Fruit fly (Drosophila melanogaster) whole organism, prepupa: ENCODE measurements around the gene Mgstl.

Experiments
- CG10631 ChIP-seq: fragments of 200-800 bp; sonication (Bioruptor generic); optimal IDR thresholded peaks from 2 replicates; lab custom pipeline; 2016; ENCODE audit warnings: missing biosample characterization, missing genetic modification characterization
- CG10669 ChIP-seq: fragments of 200-800 bp; sonication (Bioruptor generic); optimal IDR thresholded peaks from 3 replicates; lab custom pipeline; 2018; ENCODE audit warnings: missing biosample characterization, mild to moderate bottlenecking, missing genetic modification characterization, moderate library complexity
- CG11902 ChIP-seq: fragments of 200-800 bp; sonication (Bioruptor generic); optimal IDR thresholded peaks from 3 replicates; lab custom pipeline; 2016; ENCODE audit warnings: missing biosample characterization, missing genetic modification characterization
- CG15336 ChIP-seq: fragments of 200-800 bp; sonication (Bioruptor generic); IDR thresholded peaks from 2 replicates; pipeline ENCODE4 v1.3.6; 2022; ENCODE audit warnings: missing biosample characterization, missing genetic modification characterization
- CG1621 ChIP-seq: fragments of 200-800 bp; sonication (Bioruptor generic); optimal IDR thresholded peaks from 3 replicates; lab custom pipeline; 2018; ENCODE audit warnings: missing biosample characterization, mild to moderate bottlenecking, missing genetic modification characterization
- CG16779 ChIP-seq: fragments of 200-800 bp; sonication (Bioruptor generic); optimal IDR thresholded peaks from 3 replicates; lab custom pipeline; 2017; ENCODE audit warnings: missing biosample characterization, mild to moderate bottlenecking, missing genetic modification characterization
- CG3032 ChIP-seq: fragments of 200-800 bp; optimal IDR thresholded peaks from 2 replicates; lab custom pipeline; 2019; ENCODE audit warnings: missing biosample characterization, mild to moderate bottlenecking, missing genetic modification characterization, moderate library complexity
- CG31627 ChIP-seq: fragments of 200-800 bp; sonication (Bioruptor generic); optimal IDR thresholded peaks from 3 replicates; lab custom pipeline; 2016; ENCODE audit warnings: missing biosample characterization, missing genetic modification characterization
- CG32006 ChIP-seq: fragments of 200-800 bp; sonication (Bioruptor generic); optimal IDR thresholded peaks from 3 replicates; lab custom pipeline; 2017; ENCODE audit warnings: missing biosample characterization, mild to moderate bottlenecking, missing genetic modification characterization
- CG3919 ChIP-seq: fragments of 200-800 bp; sonication (Bioruptor generic); optimal IDR thresholded peaks from 3 replicates; lab custom pipeline; 2016; ENCODE audit warnings: missing biosample characterization, missing genetic modification characterization
- CG4318 ChIP-seq: fragments of 200-800 bp; sonication (Bioruptor generic); optimal IDR thresholded peaks from 3 replicates; lab custom pipeline; 2017; ENCODE audit warnings: missing biosample characterization, mild to moderate bottlenecking, missing genetic modification characterization
- CG6163 ChIP-seq: fragments of 200-800 bp; sonication (Bioruptor generic); IDR thresholded peaks from 3 replicates; pipeline ENCODE4 v1.3.6; 2022; ENCODE audit warnings: missing biosample characterization, missing genetic modification characterization
- CG6792 ChIP-seq: fragments of 200-800 bp; sonication (Bioruptor generic); optimal IDR thresholded peaks from 3 replicates; lab custom pipeline; 2016; ENCODE audit warnings: missing biosample characterization, missing genetic modification characterization
- CG6808 ChIP-seq: fragments of 200-800 bp; sonication (Bioruptor generic); optimal IDR thresholded peaks from 3 replicates; lab custom pipeline; 2017; ENCODE audit warnings: missing biosample characterization, missing genetic modification characterization, mild to moderate bottlenecking, moderate library complexity, missing genetic modification reagents
- CG6854 ChIP-seq: fragments of 200-800 bp; sonication (Bioruptor generic); optimal IDR thresholded peaks from 2 replicates; lab custom pipeline; 2017; ENCODE audit warnings: missing biosample characterization, mild to moderate bottlenecking, missing genetic modification characterization
- CG7368 ChIP-seq: fragments of 200-800 bp; sonication (Bioruptor generic); optimal IDR thresholded peaks from 3 replicates; lab custom pipeline; 2016; ENCODE audit warnings: missing biosample characterization, missing genetic modification characterization
- CG8119 ChIP-seq: fragments of 200-800 bp; sonication (Bioruptor generic); IDR thresholded peaks from 3 replicates; pipeline ENCODE4 v1.3.6; 2022; ENCODE audit warnings: missing biosample characterization, missing genetic modification characterization
- CG8632 ChIP-seq: fragments of 200-800 bp; sonication (Bioruptor generic); optimal IDR thresholded peaks from 3 replicates; lab custom pipeline; 2016; ENCODE audit warnings: missing biosample characterization, missing genetic modification characterization
- CG9139 ChIP-seq: fragments of 200-800 bp; sonication (Bioruptor generic); optimal IDR thresholded peaks from 3 replicates; lab custom pipeline; 2017; ENCODE audit warnings: missing biosample characterization, mild to moderate bottlenecking, missing genetic modification characterization
- Eip75B ChIP-seq: fragments of 200-800 bp; sonication (Bioruptor generic); optimal IDR thresholded peaks from 3 replicates; lab custom pipeline; 2016; ENCODE audit warnings: missing biosample characterization, missing genetic modification characterization
- Eip78C ChIP-seq: fragments of 200-800 bp; sonication (Bioruptor generic); peaks from one replicate; lab custom pipeline; 2016; ENCODE audit warnings: missing biosample characterization, missing genetic modification characterization
- Eip93F ChIP-seq: fragments of 200-800 bp; sonication (Bioruptor generic); optimal IDR thresholded peaks from 2 replicates; lab custom pipeline; 2016; ENCODE audit warnings: missing biosample characterization, mild to moderate bottlenecking, missing genetic modification characterization
- Ets21C ChIP-seq: fragments of 200-800 bp; sonication (Bioruptor generic); optimal IDR thresholded peaks from 3 replicates; lab custom pipeline; 2016; ENCODE audit warnings: missing biosample characterization, missing genetic modification characterization
- Ets96B ChIP-seq: fragments of 200-800 bp; optimal IDR thresholded peaks from 2 replicates; lab custom pipeline; 2019; ENCODE audit warnings: missing biosample characterization, mild to moderate bottlenecking, missing genetic modification characterization, moderate library complexity
- Hr38 ChIP-seq: sonication (Bioruptor generic); optimal IDR thresholded peaks from 2 replicates; lab custom pipeline; 2016; ENCODE audit warnings: missing biosample characterization, missing genetic modification characterization
- Hr39 ChIP-seq: fragments of 200-800 bp; sonication (Bioruptor generic); optimal IDR thresholded peaks from 2 replicates; lab custom pipeline; 2016; ENCODE audit warnings: missing biosample characterization, missing genetic modification characterization
- Hr4 ChIP-seq: fragments of 200-800 bp; sonication (Bioruptor generic); optimal IDR thresholded peaks from 3 replicates; lab custom pipeline; 2016; ENCODE audit warnings: missing biosample characterization, missing genetic modification characterization
- Lpt ChIP-seq: fragments of 200-800 bp; sonication (Bioruptor generic); optimal IDR thresholded peaks from 3 replicates; lab custom pipeline; 2016; ENCODE audit warnings: missing biosample characterization, missing genetic modification characterization
- OdsH ChIP-seq: fragments of 200-800 bp; sonication (Bioruptor generic); optimal IDR thresholded peaks from 3 replicates; lab custom pipeline; 2016; ENCODE audit warnings: missing biosample characterization, missing genetic modification characterization
- Smox ChIP-seq: fragments of 200-800 bp; sonication (Bioruptor generic); optimal IDR thresholded peaks from 3 replicates; lab custom pipeline; 2016; ENCODE audit warnings: missing biosample characterization, missing genetic modification characterization
- Sox102F ChIP-seq: fragments of 200-800 bp; sonication (Bioruptor generic); optimal IDR thresholded peaks from 2 replicates; lab custom pipeline; 2016; ENCODE audit warnings: missing biosample characterization, mild to moderate bottlenecking, missing genetic modification characterization
- Sox15 ChIP-seq: fragments of 200-800 bp; sonication (Bioruptor generic); optimal IDR thresholded peaks from 3 replicates; lab custom pipeline; 2016; ENCODE audit warnings: missing biosample characterization, missing genetic modification characterization
- achi ChIP-seq: fragments of 200-800 bp; sonication (Bioruptor generic); optimal IDR thresholded peaks from 3 replicates; lab custom pipeline; 2016; ENCODE audit warnings: missing biosample characterization, missing genetic modification characterization
- acj6 ChIP-seq: fragments of 200-800 bp; sonication (Bioruptor generic); optimal IDR thresholded peaks from 3 replicates; lab custom pipeline; 2016; ENCODE audit warnings: missing biosample characterization, missing genetic modification characterization
- cyc ChIP-seq: fragments of 200-800 bp; sonication (Bioruptor generic); optimal IDR thresholded peaks from 3 replicates; lab custom pipeline; 2016; ENCODE audit warnings: missing biosample characterization, missing genetic modification characterization
- dac ChIP-seq: fragments of 200-800 bp; sonication (Bioruptor generic); optimal IDR thresholded peaks from 2 replicates; lab custom pipeline; 2017; ENCODE audit warnings: missing biosample characterization, mild to moderate bottlenecking, missing genetic modification characterization
- dsx ChIP-seq: fragments of 200-800 bp; optimal IDR thresholded peaks from 3 replicates; lab custom pipeline; 2019; ENCODE audit warnings: missing biosample characterization, mild to moderate bottlenecking, missing genetic modification characterization, moderate library complexity; ENCODE audit not compliant: poor library complexity, severe bottlenecking
- eg ChIP-seq: fragments of 200-800 bp; sonication (Bioruptor generic); IDR thresholded peaks from 3 replicates; pipeline ENCODE4 v1.3.6; 2022; ENCODE audit warnings: missing biosample characterization, missing genetic modification characterization
- esn ChIP-seq: fragments of 200-800 bp; sonication (Bioruptor generic); optimal IDR thresholded peaks from 2 replicates; lab custom pipeline; 2016; ENCODE audit warnings: missing biosample characterization, mild to moderate bottlenecking, missing genetic modification characterization, moderate library complexity
- fd85E ChIP-seq: fragments of 200-800 bp; sonication (Bioruptor generic); optimal IDR thresholded peaks from 3 replicates; lab custom pipeline; 2016; ENCODE audit warnings: missing biosample characterization, missing genetic modification characterization
- fkh ChIP-seq: fragments of 200-800 bp; sonication (Bioruptor generic); optimal IDR thresholded peaks from 3 replicates; lab custom pipeline; 2017; ENCODE audit warnings: missing biosample characterization, mild to moderate bottlenecking, missing genetic modification characterization, moderate library complexity
- lz ChIP-seq: fragments of 200-800 bp; sonication (Bioruptor generic); optimal IDR thresholded peaks from 3 replicates; lab custom pipeline; 2016; ENCODE audit warnings: missing biosample characterization, missing genetic modification characterization
- net ChIP-seq: fragments of 200-800 bp; sonication (Bioruptor generic); optimal IDR thresholded peaks from 3 replicates; lab custom pipeline; 2016; ENCODE audit warnings: missing biosample characterization, missing genetic modification characterization
- pdm3 ChIP-seq: fragments of 200-800 bp; sonication (Bioruptor generic); optimal IDR thresholded peaks from 3 replicates; lab custom pipeline; 2016; ENCODE audit warnings: missing biosample characterization, missing genetic modification characterization
- salr ChIP-seq, 2 experiments: fragments of 200-800 bp; sonication (Bioruptor generic); optimal IDR thresholded peaks; 3 replicates each; lab custom pipeline; 2016 to 2018; ENCODE audit warnings: missing biosample characterization in 2 of 2, missing genetic modification characterization in 2 of 2, mild to moderate bottlenecking in 1 of 2
- ss ChIP-seq, 2 experiments: fragments of 200-800 bp; sonication (Bioruptor generic); optimal IDR thresholded peaks; 2 replicates in 1 of 2; 3 replicates in 1 of 2; lab custom pipeline; 2017 to 2018; ENCODE audit warnings: mild to moderate bottlenecking in 2 of 2, missing biosample characterization in 2 of 2, missing genetic modification characterization in 2 of 2, moderate library complexity in 1 of 2
- svp ChIP-seq: fragments of 200-800 bp; sonication (Bioruptor generic); peaks from one replicate; lab custom pipeline; 2016; ENCODE audit warnings: missing biosample characterization, missing genetic modification characterization
- topi ChIP-seq: fragments of 200-800 bp; sonication (Bioruptor generic); optimal IDR thresholded peaks from 3 replicates; lab custom pipeline; 2016; ENCODE audit warnings: missing biosample characterization, missing genetic modification characterization
- vri ChIP-seq: fragments of 200-800 bp; sonication (Bioruptor generic); optimal IDR thresholded peaks from 3 replicates; lab custom pipeline; 2016; ENCODE audit warnings: missing biosample characterization, mild to moderate bottlenecking, missing genetic modification characterization

The Mgstl gene

dm6 chrX:21041825-21042224 is at the start of gene Mgstl:
TSS of gene Mgstl (plus strand) at chrX:21042125.
- TF ChIP-seq lz (GFP tag; lab: Kevin White, UChicago) (no peak), CG4318 (GFP tag; lab: Kevin White, UChicago) (no peak), acj6 (GFP tag; lab: Kevin White, UChicago) (no peak), ss (GFP tag; optimal IDR thresholded peaks at IDR 0.05; lab: Kevin White, UChicago) (no peak), CG6163 (GFP tag; lab: Robert Waterston, UW) (no peak), CG3919 (GFP tag; lab: Kevin White, UChicago) (no peak), Lpt (no peak), achi (GFP tag; lab: Kevin White, UChicago) (no peak), Eip93F (GFP tag; lab: Kevin White, UChicago) (no peak), svp (GFP tag; lab: Kevin White, UChicago) (no peak), Sox102F (GFP tag; lab: Kevin White, UChicago) (no peak), Sox15 (GFP tag; lab: Kevin White, UChicago) (no peak), CG15336 (no peak), salr (GFP tag; optimal IDR thresholded peaks at IDR 0.05; lab: Kevin White, UChicago) (no peak), OdsH (no peak), cyc (no peak)

dm6 chrX:21010541-21010940 is 31.4 kb upstream of the Mgstl start:
- TF ChIP-seq fkh (GFP tag; lab: Kevin White, UChicago), result no peak
- TF ChIP-seq cyc, result peak; percentile 13
- TF ChIP-seq lz (GFP tag; lab: Kevin White, UChicago), result no peak
- TF ChIP-seq Eip93F (GFP tag; lab: Kevin White, UChicago), result no peak
- no peak for TF ChIP-seq Hr38 (GFP tag; lab: Kevin White, UChicago)
- no peak for TF ChIP-seq CG11902 (GFP tag; lab: Kevin White, UChicago)
- TF ChIP-seq Smox (GFP tag; lab: Kevin White, UChicago), result no peak
- TF ChIP-seq OdsH, result peak; percentile 18
- no peak; the same call in 1 of the 2 replicates for TF ChIP-seq CG15336
- peak; percentile 19 for TF ChIP-seq CG4318 (GFP tag; lab: Kevin White, UChicago)
- peak in 1 of 2 experiments; percentile 31 for TF ChIP-seq ss (GFP tag; optimal IDR thresholded peaks at IDR 0.05; lab: Kevin White, UChicago)
- no peak for TF ChIP-seq CG6792
- no peak for TF ChIP-seq CG3032 (tag; lab: Kevin White, UChicago)
- TF ChIP-seq Ets21C, result no peak
- no peak for TF ChIP-seq vri (GFP tag; lab: Kevin White, UChicago)
- peak; percentile 30 for TF ChIP-seq pdm3 (GFP tag; lab: Kevin White, UChicago)
- TF ChIP-seq CG10631 (GFP tag; lab: Kevin White, UChicago), result peak; percentile 40
- TF ChIP-seq CG6854, result no peak
- no peak for TF ChIP-seq Eip78C (GFP tag; lab: Kevin White, UChicago)
- TF ChIP-seq eg, result no peak
- no peak for TF ChIP-seq esn (GFP tag; lab: Kevin White, UChicago)
- TF ChIP-seq CG8119, result peak; percentile 38; the same call in 1 of the 3 replicates
- peak; percentile 57 for TF ChIP-seq CG32006 (GFP tag; lab: Kevin White, UChicago)
- TF ChIP-seq CG16779, result no peak
- peak; percentile 22 for TF ChIP-seq Eip75B (GFP tag; lab: Kevin White, UChicago)
- TF ChIP-seq CG7368 (GFP tag; lab: Kevin White, UChicago), result no peak
- no peak for TF ChIP-seq Sox15 (GFP tag; lab: Kevin White, UChicago)
- TF ChIP-seq Hr4, result peak; percentile 37
- TF ChIP-seq salr (GFP tag; optimal IDR thresholded peaks at IDR 0.05; lab: Kevin White, UChicago), result no peak
- TF ChIP-seq net, result no peak
- no peak for TF ChIP-seq topi
- peak; percentile 29 for TF ChIP-seq svp (GFP tag; lab: Kevin White, UChicago)
- 0 out of 3 replicates have a peak, but pooled peaks have one; percentile 27 for TF ChIP-seq CG6163 (GFP tag; lab: Robert Waterston, UW)
- TF ChIP-seq dsx (GFP tag; lab: Kevin White, UChicago), result no peak
- no peak for TF ChIP-seq CG1621 (tag; lab: Kevin White, UChicago)
- TF ChIP-seq CG31627, result no peak
- no peak for TF ChIP-seq Hr39
- no peak for TF ChIP-seq CG8632
- TF ChIP-seq CG10669, result peak; percentile 49
- TF ChIP-seq Ets96B (tag; lab: Kevin White, UChicago), result peak; percentile 30
- peak; percentile 9 for TF ChIP-seq acj6 (GFP tag; lab: Kevin White, UChicago)
- TF ChIP-seq Sox102F (GFP tag; lab: Kevin White, UChicago), result no peak
- TF ChIP-seq dac, result no peak
- TF ChIP-seq CG6808 (GFP tag; lab: Kevin White, UChicago), result no peak
- no peak for TF ChIP-seq CG9139 (GFP tag; lab: Kevin White, UChicago)
- TF ChIP-seq fd85E, result no peak
